Fruit fly (Drosophila melanogaster) whole organism, embryonic: Measurements from ENCODE around the gene CG9483.

Source experiments
- ATbp ChIP-seq: fragments of 200-800 bp; sonication (Bioruptor generic); optimal IDR thresholded peaks from 2 replicates; lab custom pipeline; 2017; ENCODE audit warnings: missing biosample characterization, mild to moderate bottlenecking, missing genetic modification characterization, missing genetic modification reagents
- Atf-2 ChIP-seq: fragments of 200-800 bp; sonication (Bioruptor generic); optimal IDR thresholded peaks from 2 replicates; lab custom pipeline; 2016; ENCODE audit warnings: missing biosample characterization, missing genetic modification characterization
- B-H2 ChIP-seq: fragments of 200-800 bp; sonication (Bioruptor generic); optimal IDR thresholded peaks from 2 replicates; lab custom pipeline; 2018; ENCODE audit warnings: missing biosample characterization, mild to moderate bottlenecking, missing genetic modification characterization
- CG12769 ChIP-seq: fragments of 200-800 bp; sonication (Bioruptor generic); optimal IDR thresholded peaks from 2 replicates; lab custom pipeline; 2019; ENCODE audit warnings: missing biosample characterization, mild to moderate bottlenecking, missing genetic modification characterization, moderate library complexity
- CG14667 ChIP-seq: fragments of 200-800 bp; sonication (Bioruptor generic); IDR thresholded peaks from 2 replicates; pipeline ENCODE4 v1.3.6; 2022; ENCODE audit warnings: missing biosample characterization, missing genetic modification characterization
- CG15269 ChIP-seq: fragments of 200-800 bp; sonication (Bioruptor generic); optimal IDR thresholded peaks from 2 replicates; lab custom pipeline; 2018; ENCODE audit warnings: missing biosample characterization, mild to moderate bottlenecking, missing genetic modification characterization, moderate library complexity
- CG1529 ChIP-seq: fragments of 200-800 bp; sonication (Bioruptor generic); optimal IDR thresholded peaks from 3 replicates; lab custom pipeline; 2018; ENCODE audit warnings: missing biosample characterization, missing genetic modification characterization
- CG16813 ChIP-seq: fragments of 200-800 bp; sonication (Bioruptor generic); IDR thresholded peaks from 3 replicates; pipeline ENCODE4 v1.3.6; 2022; ENCODE audit warnings: missing biosample characterization, missing genetic modification characterization; ENCODE audit not compliant: partially characterized antibody
- CG17328 ChIP-seq: fragments of 200-800 bp; sonication (Bioruptor generic); IDR thresholded peaks from 2 replicates; pipeline ENCODE4 v1.3.6; 2022; ENCODE audit warnings: missing biosample characterization, missing genetic modification characterization
- CG2202 ChIP-seq: fragments of 200-800 bp; sonication (Bioruptor generic); optimal IDR thresholded peaks from 2 replicates; lab custom pipeline; 2018; ENCODE audit warnings: missing biosample characterization, mild to moderate bottlenecking, missing genetic modification characterization
- CG32532 ChIP-seq: fragments of 200-800 bp; sonication (Bioruptor generic); IDR thresholded peaks from 2 replicates; pipeline ENCODE4 v1.3.6; 2022; ENCODE audit warnings: missing biosample characterization, missing genetic modification characterization
- CG34376 ChIP-seq: fragments of 200-800 bp; sonication (Bioruptor generic); optimal IDR thresholded peaks from 2 replicates; lab custom pipeline; 2018; ENCODE audit warnings: missing biosample characterization, mild to moderate bottlenecking, missing genetic modification characterization
- CG34422 ChIP-seq: fragments of 200-800 bp; sonication (Bioruptor generic); IDR thresholded peaks from 3 replicates; pipeline ENCODE4 v1.3.6; 2022; ENCODE audit warnings: missing biosample characterization, missing genetic modification characterization
- CG4328 ChIP-seq: fragments of 200-800 bp; sonication (Bioruptor generic); optimal IDR thresholded peaks from 3 replicates; lab custom pipeline; 2017; ENCODE audit warnings: missing biosample characterization, missing genetic modification reagents, missing genetic modification characterization
- CG43689 ChIP-seq: fragments of 200-800 bp; sonication (Bioruptor generic); IDR thresholded peaks from 2 replicates; pipeline ENCODE4 v1.3.6; 2022; ENCODE audit warnings: missing biosample characterization, missing genetic modification characterization
- CG4820 ChIP-seq: fragments of 200-800 bp; sonication (Bioruptor generic); optimal IDR thresholded peaks from 3 replicates; lab custom pipeline; 2016; ENCODE audit warnings: missing biosample characterization, missing genetic modification characterization
- CG5245 ChIP-seq: fragments of 200-800 bp; sonication (Bioruptor generic); optimal IDR thresholded peaks from 3 replicates; lab custom pipeline; 2016; ENCODE audit warnings: missing biosample characterization, missing genetic modification characterization
- CG6654 ChIP-seq: fragments of 200-800 bp; sonication (Bioruptor generic); optimal IDR thresholded peaks from 2 replicates; lab custom pipeline; 2017; ENCODE audit warnings: missing biosample characterization, mild to moderate bottlenecking, missing genetic modification characterization
- CG6683 ChIP-seq: fragments of 200-800 bp; sonication (Bioruptor generic); optimal IDR thresholded peaks from 2 replicates; lab custom pipeline; 2017; ENCODE audit warnings: missing biosample characterization, mild to moderate bottlenecking, missing genetic modification characterization, missing genetic modification reagents
- CG9437 ChIP-seq: fragments of 200-800 bp; sonication (Bioruptor generic); optimal IDR thresholded peaks from 2 replicates; lab custom pipeline; 2018; ENCODE audit warnings: missing biosample characterization, mild to moderate bottlenecking, missing genetic modification characterization
- CG9727 ChIP-seq: fragments of 200-800 bp; sonication (Bioruptor generic); optimal IDR thresholded peaks from 3 replicates; lab custom pipeline; 2017; ENCODE audit warnings: missing biosample characterization, mild to moderate bottlenecking, missing genetic modification characterization
- CrebB ChIP-seq: fragments of 200-800 bp; sonication (Bioruptor generic); optimal IDR thresholded peaks from 3 replicates; lab custom pipeline; 2018; ENCODE audit warnings: missing biosample characterization, mild to moderate bottlenecking, missing genetic modification characterization
- Dll ChIP-seq: fragments of 200-800 bp; sonication (Bioruptor generic); IDR thresholded peaks from 4 replicates; pipeline ENCODE4 v1.3.6; 2022; ENCODE audit warnings: missing biosample characterization, missing genetic modification characterization; ENCODE audit not compliant: partially characterized antibody
- Dp ChIP-seq: fragments of 200-800 bp; sonication (Bioruptor generic); optimal IDR thresholded peaks from 2 replicates; lab custom pipeline; 2018; ENCODE audit warnings: missing biosample characterization, mild to moderate bottlenecking, missing genetic modification characterization, moderate library complexity
- Eip74EF ChIP-seq, 2 experiments: fragments of 200-800 bp in 1 of 2; fragments of >200 bp in 1 of 2; sonication (Bioruptor generic) in 1 of 2; optimal IDR thresholded peaks; 2 replicates each; lab custom pipeline; 2017 to 2019; ENCODE audit warnings: missing biosample characterization in 2 of 2, missing genetic modification characterization in 2 of 2, mild to moderate bottlenecking in 1 of 2, moderate library complexity in 1 of 2
- Elba2 ChIP-seq: fragments of 200-800 bp; sonication (Bioruptor generic); optimal IDR thresholded peaks from 3 replicates; lab custom pipeline; 2016; ENCODE audit warnings: missing biosample characterization, missing genetic modification characterization
- Gug ChIP-seq: fragments of 200-800 bp; sonication (Bioruptor generic); IDR thresholded peaks from 4 replicates; pipeline ENCODE4 v1.3.6; 2022; ENCODE audit warnings: missing biosample characterization, missing genetic modification characterization
- HHEX ChIP-seq: fragments of 200-800 bp; sonication (Bioruptor generic); optimal IDR thresholded peaks from 3 replicates; lab custom pipeline; 2017; ENCODE audit warnings: missing biosample characterization, mild to moderate bottlenecking, missing genetic modification characterization, missing genetic modification reagents
- Lpt ChIP-seq: fragments of >200 bp; optimal IDR thresholded peaks from 2 replicates; lab custom pipeline; 2018; ENCODE audit warnings: missing biosample characterization, missing genetic modification characterization
- MBD-R2 ChIP-seq: fragments of 200-800 bp; sonication (Bioruptor generic); IDR thresholded peaks from 2 replicates; pipeline ENCODE4 v1.3.6; 2022; ENCODE audit warnings: missing biosample characterization, missing genetic modification characterization
- MESR4 ChIP-seq: fragments of 200-800 bp; sonication (Bioruptor generic); optimal IDR thresholded peaks from 2 replicates; lab custom pipeline; 2018; ENCODE audit warnings: missing biosample characterization, mild to moderate bottlenecking, missing genetic modification characterization, moderate library complexity
- Meics ChIP-seq: fragments of 200-800 bp; sonication (Bioruptor generic); optimal IDR thresholded peaks from 2 replicates; lab custom pipeline; 2017; ENCODE audit warnings: missing biosample characterization, mild to moderate bottlenecking, missing genetic modification characterization
- NC2β ChIP-seq: fragments of 200-800 bp; sonication (Bioruptor generic); optimal IDR thresholded peaks from 2 replicates; lab custom pipeline; 2016; ENCODE audit warnings: missing biosample characterization, missing genetic modification characterization
- btn ChIP-seq: fragments of 200-800 bp; sonication (Bioruptor generic); optimal IDR thresholded peaks from 2 replicates; lab custom pipeline; 2016; ENCODE audit warnings: missing biosample characterization, missing genetic modification characterization
- crp ChIP-seq, 2 experiments: fragments of 200-800 bp; sonication (Bioruptor generic); optimal IDR thresholded peaks; 2 replicates in 1 of 2; 3 replicates in 1 of 2; lab custom pipeline; 2017; ENCODE audit warnings: missing biosample characterization in 2 of 2, missing genetic modification characterization in 2 of 2, mild to moderate bottlenecking in 1 of 2, moderate library complexity in 1 of 2
- dan ChIP-seq: fragments of 200-800 bp; sonication (Bioruptor generic); IDR thresholded peaks from 2 replicates; pipeline ENCODE4 v1.3.6; 2022; ENCODE audit warnings: missing biosample characterization, missing genetic modification characterization
- dpn ChIP-seq, 2 experiments: fragments of 200-800 bp; sonication (Bioruptor generic); optimal IDR thresholded peaks; 3 replicates each; lab custom pipeline; 2016; ENCODE audit warnings: missing biosample characterization in 2 of 2, missing genetic modification characterization in 2 of 2
- fd3F ChIP-seq: fragments of 200-800 bp; sonication (Bioruptor generic); optimal IDR thresholded peaks from 2 replicates; lab custom pipeline; 2018; ENCODE audit warnings: missing biosample characterization, mild to moderate bottlenecking, missing genetic modification characterization, moderate library complexity
- gsb ChIP-seq: fragments of 200-800 bp; sonication (Bioruptor generic); IDR thresholded peaks from 2 replicates; pipeline ENCODE4 v1.3.6; 2022; ENCODE audit warnings: missing biosample characterization, missing genetic modification characterization
- h ChIP-seq: fragments of >200 bp; optimal IDR thresholded peaks from 2 replicates; lab custom pipeline; 2017
- jigr1 ChIP-seq: fragments of 200-800 bp; sonication (Bioruptor generic); IDR thresholded peaks from 3 replicates; pipeline ENCODE4 v1.3.6; 2022; ENCODE audit warnings: missing biosample characterization, missing genetic modification characterization
- jing ChIP-seq: fragments of 200-800 bp; sonication (Bioruptor generic); optimal IDR thresholded peaks from 2 replicates; lab custom pipeline; 2018; ENCODE audit warnings: missing biosample characterization, mild to moderate bottlenecking, missing genetic modification characterization
- nau ChIP-seq: fragments of 200-800 bp; sonication (Bioruptor generic); optimal IDR thresholded peaks from 3 replicates; lab custom pipeline; 2017; ENCODE audit warnings: missing biosample characterization, mild to moderate bottlenecking, missing genetic modification characterization, missing genetic modification reagents
- peb ChIP-seq: fragments of 200-800 bp; sonication (Bioruptor generic); IDR thresholded peaks from 2 replicates; pipeline ENCODE4 v1.3.6; 2022; ENCODE audit warnings: missing biosample characterization, missing genetic modification characterization
- pnt ChIP-seq: fragments of 200-800 bp; sonication (Bioruptor generic); optimal IDR thresholded peaks from 3 replicates; lab custom pipeline; 2016; ENCODE audit warnings: missing biosample characterization, missing genetic modification characterization
- psq ChIP-seq: fragments of 200-800 bp; sonication (Bioruptor generic); optimal IDR thresholded peaks from 2 replicates; lab custom pipeline; 2017; ENCODE audit warnings: missing biosample characterization, missing genetic modification characterization
- pzg ChIP-seq: fragments of 200-800 bp; sonication (Bioruptor generic); optimal IDR thresholded peaks from 3 replicates; lab custom pipeline; 2018; ENCODE audit warnings: missing biosample characterization, mild to moderate bottlenecking, missing genetic modification characterization, moderate library complexity
- row ChIP-seq: fragments of 200-800 bp; sonication (Bioruptor generic); IDR thresholded peaks from 3 replicates; pipeline ENCODE4 v1.3.6; 2022; ENCODE audit warnings: missing biosample characterization, missing genetic modification characterization
- slp2 ChIP-seq: fragments of 200-800 bp; sonication (Bioruptor generic); optimal IDR thresholded peaks from 2 replicates; lab custom pipeline; 2016; ENCODE audit warnings: missing biosample characterization, missing genetic modification characterization
- sqz ChIP-seq: fragments of 200-800 bp; sonication (Bioruptor generic); optimal IDR thresholded peaks from 3 replicates; lab custom pipeline; 2018; ENCODE audit warnings: missing biosample characterization, mild to moderate bottlenecking, missing genetic modification characterization
- zfh1 ChIP-seq: fragments of 200-800 bp; sonication (Bioruptor generic); IDR thresholded peaks from 3 replicates; pipeline ENCODE4 v1.3.6; 2022; ENCODE audit warnings: missing biosample characterization, missing genetic modification characterization

The CG9483 gene

dm6 chr2L:8860767-8861166 lies 5.8 kb upstream of the CG9483 start (continued):
- peak in 1 of 2 experiments; percentile 62 for TF ChIP-seq Eip74EF (GFP tag; optimal IDR thresholded peaks at IDR 0.05; lab: Kevin White, UChicago)
- TF ChIP-seq Dll (GFP tag; lab: Robert Waterston, UW): no peak
- no peak for TF ChIP-seq pzg (GFP tag; lab: Kevin White, UChicago)
- peak; percentile 35; the same call in 1 of the 2 replicates for TF ChIP-seq MBD-R2 (GFP tag; lab: Robert Waterston, UW)
- no peak for TF ChIP-seq MESR4 (GFP tag; lab: Kevin White, UChicago)
- TF ChIP-seq CG12769 (tag; lab: Kevin White, UChicago): no peak
- TF ChIP-seq slp2 (GFP tag; lab: Kevin White, UChicago): no peak
- TF ChIP-seq zfh1 (GFP tag; lab: Robert Waterston, UW): peak; percentile 83
- no peak for TF ChIP-seq CG15269 (tag; lab: Kevin White, UChicago)
- TF ChIP-seq h (lab: Kevin White, UChicago): no peak
- no peak for TF ChIP-seq psq (GFP tag; lab: Kevin White, UChicago)
- peak; percentile 73 for TF ChIP-seq CG17328
- no peak for TF ChIP-seq btn
- TF ChIP-seq Gug (GFP tag; lab: Robert Waterston, UW): peak; percentile 64; the same call in 3 of the 4 replicates
- peak; percentile 70 for TF ChIP-seq HHEX (GFP tag; lab: Kevin White, UChicago)
- no peak for TF ChIP-seq CG6683 (GFP tag; lab: Kevin White, UChicago)
- peak; percentile 80 for TF ChIP-seq CG4820
- TF ChIP-seq peb (GFP tag; lab: Robert Waterston, UW): no peak; the same call in 1 of the 2 replicates
- TF ChIP-seq CG34376 (GFP tag; lab: Kevin White, UChicago): no peak
- TF ChIP-seq nau (GFP tag; lab: Kevin White, UChicago): peak; percentile 64
- no peak for TF ChIP-seq gsb (GFP tag; lab: Robert Waterston, UW)
- TF ChIP-seq crp (GFP tag; optimal IDR thresholded peaks at IDR 0.05; lab: Kevin White, UChicago): no peak
- TF ChIP-seq NC2β (GFP tag; lab: Kevin White, UChicago): peak; percentile 9
- TF ChIP-seq pnt (GFP tag; lab: Kevin White, UChicago): peak; percentile 43
- TF ChIP-seq fd3F (GFP tag; lab: Kevin White, UChicago): no peak
- TF ChIP-seq Atf-2 (GFP tag; lab: Kevin White, UChicago): no peak
- no peak for TF ChIP-seq B-H2 (GFP tag; lab: Kevin White, UChicago)
- TF ChIP-seq CG6654 (GFP tag; lab: Kevin White, UChicago): peak; percentile 53
- TF ChIP-seq Elba2 (GFP tag; lab: Kevin White, UChicago): no peak
- TF ChIP-seq CG2202 (tag; lab: Kevin White, UChicago): peak; percentile 55
- no peak for TF ChIP-seq CG43689 (GFP tag; lab: Robert Waterston, UW)
- peak; percentile 28 for TF ChIP-seq jing (GFP tag; lab: Kevin White, UChicago)
- TF ChIP-seq CG14667: peak; percentile 84
- peak; percentile 60; the same call in 1 of the 2 replicates for TF ChIP-seq CG32532 (GFP tag; lab: Robert Waterston, UW)
- TF ChIP-seq sqz: peak; percentile 45
- TF ChIP-seq dan: 0 out of 2 replicates have a peak, but pooled peaks have one; percentile 28
- peak; percentile 33 for TF ChIP-seq CG1529 (GFP tag; lab: Kevin White, UChicago)
- peak; percentile 47 for TF ChIP-seq Meics
- TF ChIP-seq jigr1 (GFP tag; lab: Robert Waterston, UW): peak; percentile 49; the same call in 1 of the 3 replicates
- TF ChIP-seq CG5245: peak; percentile 78
- TF ChIP-seq CG16813 (GFP tag; lab: Robert Waterston, UW): no peak
- TF ChIP-seq CG4328 (GFP tag; lab: Kevin White, UChicago): peak; percentile 17
- peak; percentile 37 to 62 for TF ChIP-seq dpn (GFP tag; optimal IDR thresholded peaks at IDR 0.05; lab: Kevin White, UChicago)
- TF ChIP-seq row (GFP tag; lab: Robert Waterston, UW): peak; percentile 84
- peak; percentile 73 for TF ChIP-seq CG9727 (GFP tag; lab: Kevin White, UChicago)
- peak; percentile 67; the same call in 2 of the 3 replicates for TF ChIP-seq CG34422 (GFP tag; lab: Robert Waterston, UW)
- TF ChIP-seq CG9437: peak; percentile 20
- no peak for TF ChIP-seq Lpt (GFP tag; lab: Kevin White, UChicago)
- peak; percentile 9 for TF ChIP-seq CrebB (tag; lab: Kevin White, UChicago)
- no peak for TF ChIP-seq Dp
- peak; percentile 72 for TF ChIP-seq ATbp
